Fruit fly (Drosophila melanogaster): Measurements from ENCODE around the gene Hipk.

The Hipk gene

dm6 chr3L:606490-607327, 63.8 kb downstream of the Hipk start, which contains the start of gene Reg-2 (continued):
- no peak for TF ChIP-seq ash1 (GFP tag; optimal IDR thresholded peaks at IDR 0.05)
- TF ChIP-seq sens (GFP tag), result peak; percentile 30
- TF ChIP-seq CG17361 (GFP tag; IDR thresholded peaks at IDR 0.05), result peak; percentile 37; the same call in 1 of the 3 replicates
- TF ChIP-seq CG7372 (GFP tag; IDR thresholded peaks at IDR 0.05), result 0 out of 2 replicates have a peak, but pooled peaks have one; percentile 15
- TF ChIP-seq CG10543 (GFP tag; optimal IDR thresholded peaks at IDR 0.05), result peak; percentile 90
- TF ChIP-seq CG30431 (GFP tag; optimal IDR thresholded peaks at IDR 0.05), result no peak
- TF ChIP-seq fru (optimal IDR thresholded peaks at IDR 0.05), result no peak
- TF ChIP-seq salm (tag; optimal IDR thresholded peaks at IDR 0.05), result peak; percentile 22
- TF ChIP-seq en (GFP tag; optimal IDR thresholded peaks at IDR 0.05), result no peak
- peak; percentile 7 for TF ChIP-seq phol (tag; optimal IDR thresholded peaks at IDR 0.05)
- no peak for TF ChIP-seq sima (GFP tag; optimal IDR thresholded peaks at IDR 0.05)
- TF ChIP-seq BEAF-32 (GFP tag; optimal IDR thresholded peaks at IDR 0.05), result peak; percentile 19
- no peak for TF ChIP-seq HLHmδ (GFP tag; optimal IDR thresholded peaks at IDR 0.05)
- no peak for TF ChIP-seq CG13775 (GFP tag; optimal IDR thresholded peaks at IDR 0.05)
- no peak for TF ChIP-seq CG2199 (GFP tag; IDR thresholded peaks at IDR 0.05)
- peak; percentile 39 for TF ChIP-seq CG11504 (tag; optimal IDR thresholded peaks at IDR 0.05)
- peak; percentile 34 for TF ChIP-seq trem (tag; optimal IDR thresholded peaks at IDR 0.05)
- TF ChIP-seq pita (GFP tag; optimal IDR thresholded peaks at IDR 0.05), result peak; percentile 83
- TF ChIP-seq Fer1 (GFP tag; optimal IDR thresholded peaks at IDR 0.05), result peak; percentile 36
- TF ChIP-seq CG8281 (tag; optimal IDR thresholded peaks at IDR 0.05), result no peak
- TF ChIP-seq Abd-B (GFP tag; optimal IDR thresholded peaks at IDR 0.05), result no peak
- TF ChIP-seq PHDP (tag; optimal IDR thresholded peaks at IDR 0.05), result peak; percentile 3
- TF ChIP-seq ATbp (GFP tag; optimal IDR thresholded peaks at IDR 0.05), result peak; percentile 6
- TF ChIP-seq CG8290 (GFP tag; optimal IDR thresholded peaks at IDR 0.05), result no peak
- TF ChIP-seq CG8290 (tag; optimal IDR thresholded peaks at IDR 0.05), result peak in 1 of 2 experiments; percentile 34
- TF ChIP-seq Nf-YB (GFP tag; optimal IDR thresholded peaks at IDR 0.05), result peak; percentile 47
- TF ChIP-seq CG11560 (tag; IDR thresholded peaks at IDR 0.05), result no peak
- TF ChIP-seq CG10321 (GFP tag; IDR thresholded peaks at IDR 0.05), result no peak
- no peak for TF ChIP-seq ci (GFP tag; IDR thresholded peaks at IDR 0.05)
- no peak for TF ChIP-seq Elba2 (GFP tag; optimal IDR thresholded peaks at IDR 0.05)
- TF ChIP-seq nau (GFP tag; optimal IDR thresholded peaks at IDR 0.05), result no peak
- 0 out of 2 replicates have a peak, but pooled peaks have one; percentile 29 for TF ChIP-seq HLH3B (GFP tag; IDR thresholded peaks at IDR 0.05)
- TF ChIP-seq CG16815 (GFP tag; optimal IDR thresholded peaks at IDR 0.05), result no peak
- no peak for TF ChIP-seq CG12236 (GFP tag; optimal IDR thresholded peaks at IDR 0.05)
- peak; percentile 86 for TF ChIP-seq chinmo (GFP tag; IDR thresholded peaks at IDR 0.05; ENCODE audit: partially characterized antibody)
- no peak for TF ChIP-seq HmgD (GFP tag; optimal IDR thresholded peaks at IDR 0.05)
- peak; percentile 40 for TF ChIP-seq wek (GFP tag; optimal IDR thresholded peaks at IDR 0.05)
- no peak for TF ChIP-seq eyg (GFP tag; optimal IDR thresholded peaks at IDR 0.05)
- no peak for TF ChIP-seq HmgZ (tag; optimal IDR thresholded peaks at IDR 0.05)
- TF ChIP-seq dysf (GFP tag; IDR thresholded peaks at IDR 0.05), result no peak; the same call in 2 of the 3 replicates
- no peak for TF ChIP-seq CG10209 (GFP tag; optimal IDR thresholded peaks at IDR 0.05)
- no peak for TF ChIP-seq CG8478 (optimal IDR thresholded peaks at IDR 0.05)
- peak; percentile 58 for TF ChIP-seq CG17829 (tag; optimal IDR thresholded peaks at IDR 0.05)
- no peak for TF ChIP-seq CG13894 (tag; optimal IDR thresholded peaks at IDR 0.05)
- TF ChIP-seq Jarid2 (GFP tag; optimal IDR thresholded peaks at IDR 0.05), result no peak
- peak; percentile 49 for TF ChIP-seq CG15479 (GFP tag; optimal IDR thresholded peaks at IDR 0.05)
- peak; percentile 32 for TF ChIP-seq CG2712 (tag; optimal IDR thresholded peaks at IDR 0.05)
- TF ChIP-seq CG5953 (GFP tag; IDR thresholded peaks at IDR 0.05), result no peak
- peak; percentile 51 for TF ChIP-seq CG10267 (tag; optimal IDR thresholded peaks at IDR 0.05)
- TF ChIP-seq Hmr (GFP tag; optimal IDR thresholded peaks at IDR 0.05), result peak; percentile 44

Measured in whole organism, embryonic.